Fruit fly (Drosophila melanogaster): ENCODE measurements around the gene CG6149.

DNA sequence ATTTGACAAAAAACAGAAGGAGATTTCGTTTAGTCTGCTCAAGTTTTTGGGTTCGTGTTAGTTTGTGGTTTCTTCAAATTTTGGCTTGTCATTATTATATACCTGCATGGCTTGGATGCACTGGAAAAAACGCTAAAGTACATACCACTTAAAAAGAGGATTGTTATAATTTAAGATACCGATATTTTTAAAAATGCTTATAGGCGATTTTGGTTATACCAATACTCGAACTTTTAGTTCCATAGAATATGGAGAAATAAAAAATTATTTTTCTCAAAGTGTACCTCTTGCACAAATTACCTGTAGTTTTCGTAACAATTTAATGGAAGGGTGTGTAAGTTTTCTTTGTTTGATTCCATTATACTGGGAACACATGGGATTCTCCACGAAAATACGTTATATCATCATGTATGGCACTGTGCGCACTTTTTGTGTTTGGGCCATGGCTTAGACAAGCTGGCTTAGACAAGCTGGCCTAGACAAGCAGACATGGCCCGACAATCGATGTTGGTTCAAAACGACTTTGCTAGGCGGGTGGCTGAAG lies 30.2 kb upstream of the CG6149 start, which contains the start of gene Fum3:
- TF ChIP-seq Mnt (GFP tag; optimal IDR thresholded peaks at IDR 0.05) (no peak), Crg-1 (GFP tag; optimal IDR thresholded peaks at IDR 0.05) (no peak), toe (GFP tag; optimal IDR thresholded peaks at IDR 0.05) (no peak), CG14711 (tag; optimal IDR thresholded peaks at IDR 0.05) (no peak)
